Worm (Caenorhabditis elegans) whole organism, L4/young adult: Measurements from ENCODE around the gene srh-136.

Experiments used
- dao-5 ChIP-seq: sonication (generic microtip); optimal IDR thresholded peaks from 2 replicates; lab custom pipeline; 2016; ENCODE audit warnings: missing genotype, missing genetic modification characterization, moderate library complexity, missing compliant biosample characterization
- him-1 ChIP-seq: sonication (generic microtip); optimal IDR thresholded peaks from 2 replicates; lab custom pipeline; 2016; ENCODE audit warnings: missing genotype, missing genetic modification reagents, missing genetic modification characterization, missing compliant biosample characterization

DNA sequence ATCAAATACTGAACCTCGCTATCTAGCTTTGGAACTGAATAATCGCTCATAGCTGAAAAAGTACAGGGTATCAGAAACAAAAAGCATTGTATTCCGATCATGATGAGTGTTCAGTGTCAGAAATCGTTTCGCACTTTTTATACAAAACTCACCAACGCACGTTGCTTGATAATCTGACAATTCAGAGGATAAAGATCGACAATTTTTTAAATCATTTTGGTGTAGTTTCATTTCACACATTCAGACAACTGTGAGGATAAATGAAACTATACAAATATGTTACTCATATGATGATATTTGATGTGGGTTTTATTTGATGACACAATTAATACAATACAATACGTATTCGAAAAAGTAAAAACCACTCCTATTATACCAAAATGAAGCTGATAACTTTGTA, 14.4 kb downstream of the srh-136 start, which contains the start of gene F57E7.2:
- TF ChIP-seq him-1 (no peak), dao-5 (tag; lab: Kevin White, UChicago) (no peak)
